Fruit fly (Drosophila melanogaster) whole organism, adult: ENCODE measurements around the gene CG12253.

ENCODE experiments used
- CG7045 ChIP-seq: fragments of 200-800 bp; sonication (Bioruptor generic); optimal IDR thresholded peaks from 2 replicates; lab custom pipeline; 2017; ENCODE audit warnings: missing biosample characterization, mild to moderate bottlenecking, missing genetic modification characterization
- bab1 ChIP-seq: fragments of 200-800 bp; sonication (Bioruptor generic); optimal IDR thresholded peaks from 3 replicates; lab custom pipeline; 2019; ENCODE audit warnings: missing biosample characterization, mild to moderate bottlenecking, missing genetic modification characterization, moderate library complexity
- cnc ChIP-seq, 2 experiments: fragments of >200 bp; optimal IDR thresholded peaks; 2 replicates each; lab custom pipeline; 2017

DNA sequence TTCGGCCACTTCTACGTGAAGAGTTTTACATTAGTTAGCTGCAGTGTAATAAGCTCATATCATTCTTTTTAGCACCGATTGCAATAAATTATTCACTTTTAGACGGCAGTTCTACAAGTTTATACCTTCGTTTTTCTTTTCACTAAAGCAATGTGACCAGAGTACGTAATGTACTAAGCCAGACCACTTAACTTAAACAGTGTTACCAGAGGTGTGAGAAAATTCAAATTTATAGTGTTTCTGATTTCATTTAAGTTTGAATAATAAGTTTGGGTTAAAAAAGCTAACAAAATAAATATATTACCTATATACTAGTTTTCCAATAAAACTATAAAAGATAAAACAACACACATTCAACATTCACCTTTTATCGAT, 19.6 kb upstream of the CG12253 start:
- no peak for TF ChIP-seq bab1 (GFP tag; lab: Kevin White, UChicago)
- TF ChIP-seq cnc (optimal IDR thresholded peaks at IDR 0.05; lab: Kevin White, UChicago) = no peak
- TF ChIP-seq CG7045 (GFP tag; lab: Kevin White, UChicago) = no peak
